Worm (Caenorhabditis elegans) whole organism, young adult: ENCODE measurements around the gene C44C10.10.

ENCODE experiments used
- B0035.1 ChIP-seq: sonication (generic microtip); optimal IDR thresholded peaks from 2 replicates; lab custom pipeline; 2016; ENCODE audit warnings: missing genetic modification characterization, mild to moderate bottlenecking, missing compliant biosample characterization, missing genotype, missing genetic modification reagents
- B0336.3 ChIP-seq: fragments of 200-800 bp; sonication (Bioruptor generic); IDR thresholded peaks from 2 replicates; pipeline ENCODE4 v1.3.6; 2022; ENCODE audit warnings: missing genetic modification characterization, missing compliant biosample characterization
- C06A6.2 ChIP-seq: fragments of 200-800 bp; sonication (Bioruptor generic); conservative IDR thresholded peaks from 2 replicates; pipeline ENCODE4 v1.3.6; 2022; ENCODE audit warnings: missing genetic modification characterization, missing compliant biosample characterization
- F39B2.1 ChIP-seq: fragments of 200-800 bp; sonication (Bioruptor generic); IDR thresholded peaks from 2 replicates; pipeline ENCODE4 v1.3.6; 2022; ENCODE audit warnings: missing genetic modification reagents, missing genetic modification characterization, missing compliant biosample characterization
- F57C9.4 ChIP-seq: sonication (generic microtip); optimal IDR thresholded peaks from 2 replicates; lab custom pipeline; 2017; ENCODE audit warnings: mild to moderate bottlenecking, missing genetic modification characterization, missing compliant biosample characterization
- K11D2.4 ChIP-seq: fragments of 200-800 bp; sonication (Bioruptor generic); IDR thresholded peaks from 2 replicates; pipeline ENCODE4 v1.3.6; 2022; ENCODE audit warnings: missing genetic modification reagents, missing genetic modification characterization, missing compliant biosample characterization
- K12H6.12 ChIP-seq: fragments of 200-800 bp; sonication (Bioruptor generic); optimal IDR thresholded peaks from 2 replicates; lab custom pipeline; 2018; ENCODE audit warnings: mild to moderate bottlenecking, missing genetic modification characterization, missing compliant biosample characterization
- T26A5.8 ChIP-seq: sonication (generic microtip); optimal IDR thresholded peaks from 2 replicates; lab custom pipeline; 2016; ENCODE audit warnings: missing genetic modification characterization, missing compliant biosample characterization
- Y56A3A.18 ChIP-seq: fragments of 200-800 bp; sonication (Bioruptor generic); IDR thresholded peaks from 2 replicates; pipeline ENCODE4 v1.3.6; 2022; ENCODE audit warnings: missing genetic modification reagents, missing genetic modification characterization, missing compliant biosample characterization
- Y79H2A.3 ChIP-seq: fragments of 200-800 bp; sonication (Bioruptor generic); conservative IDR thresholded peaks from 2 replicates; pipeline ENCODE4 v1.3.6; 2022; ENCODE audit warnings: missing genetic modification reagents, missing genetic modification characterization, missing compliant biosample characterization
- atf-7 ChIP-seq: sonication (generic microtip); optimal IDR thresholded peaks from 2 replicates; lab custom pipeline; 2017; ENCODE audit warnings: mild to moderate bottlenecking, missing genetic modification characterization, missing compliant biosample characterization
- athp-1 ChIP-seq: sonication (generic microtip); optimal IDR thresholded peaks from 2 replicates; lab custom pipeline; 2017; ENCODE audit warnings: mild to moderate bottlenecking, missing genetic modification characterization, missing compliant biosample characterization
- bed-2 ChIP-seq: fragments of 200-800 bp; sonication (Bioruptor generic); IDR thresholded peaks from 2 replicates; pipeline ENCODE4 v1.3.6; 2022; ENCODE audit warnings: missing genetic modification reagents, missing genetic modification characterization, missing compliant biosample characterization
- ccch-3 ChIP-seq: fragments of 200-800 bp; sonication (Bioruptor generic); optimal IDR thresholded peaks from 2 replicates; lab custom pipeline; 2018; ENCODE audit warnings: mild to moderate bottlenecking, missing genetic modification characterization, missing compliant biosample characterization
- ceh-79 ChIP-seq: sonication (generic microtip); optimal IDR thresholded peaks from 2 replicates; lab custom pipeline; 2017; ENCODE audit warnings: mild to moderate bottlenecking, missing genetic modification characterization, missing compliant biosample characterization
- dox-1 ChIP-seq: fragments of 200-800 bp; sonication (Bioruptor generic); IDR thresholded peaks from 2 replicates; pipeline ENCODE4 v1.3.6; 2022; ENCODE audit warnings: missing genetic modification reagents, missing genetic modification characterization, missing compliant biosample characterization
- dpff-1 ChIP-seq: sonication (generic microtip); optimal IDR thresholded peaks from 2 replicates; lab custom pipeline; 2017; ENCODE audit warnings: mild to moderate bottlenecking, missing genetic modification characterization, missing compliant biosample characterization
- efl-1 ChIP-seq: fragments of 150-350 bp; optimal IDR thresholded peaks from 2 replicates; lab custom pipeline; 2014; ENCODE audit warnings: missing biosample characterization, missing genetic modification reagents, missing genetic modification characterization
- egl-44 ChIP-seq: fragments of 200-800 bp; sonication (Bioruptor generic); IDR thresholded peaks from 2 replicates; pipeline ENCODE4 v1.3.6; 2022; ENCODE audit warnings: missing genetic modification reagents, missing genetic modification characterization, missing compliant biosample characterization
- ets-4 ChIP-seq: fragments of 200-800 bp; sonication (Bioruptor generic); optimal IDR thresholded peaks from 2 replicates; lab custom pipeline; 2018; ENCODE audit warnings: mild to moderate bottlenecking, missing genetic modification characterization, missing compliant biosample characterization
- gei-17 ChIP-seq: fragments of 200-800 bp; sonication (Bioruptor generic); optimal IDR thresholded peaks from 2 replicates; lab custom pipeline; 2018; ENCODE audit warnings: mild to moderate bottlenecking, missing genetic modification characterization, missing compliant biosample characterization
- hlh-12 ChIP-seq: sonication (generic microtip); optimal IDR thresholded peaks from 2 replicates; lab custom pipeline; 2016; ENCODE audit warnings: missing genetic modification characterization, missing compliant biosample characterization
- hmg-1.2 ChIP-seq: fragments of 200-800 bp; sonication (Bioruptor generic); IDR thresholded peaks from 2 replicates; pipeline ENCODE4 v1.3.6; 2022; ENCODE audit warnings: missing genetic modification reagents, missing genetic modification characterization, missing compliant biosample characterization
- hmg-20 ChIP-seq: fragments of 200-800 bp; sonication (Bioruptor generic); IDR thresholded peaks from 2 replicates; pipeline ENCODE4 v1.3.6; 2022; ENCODE audit warnings: missing genetic modification reagents, missing genetic modification characterization, missing compliant biosample characterization
- hsf-1 ChIP-seq: fragments of 200-800 bp; sonication (Bioruptor generic); IDR thresholded peaks from 2 replicates; pipeline ENCODE4 v1.3.6; 2022; ENCODE audit warnings: missing genetic modification reagents, missing genetic modification characterization, missing compliant biosample characterization
- let-607 ChIP-seq, 2 experiments: fragments of 200-800 bp in 1 of 2; sonication (Bioruptor generic) in 1 of 2; sonication (generic microtip) in 1 of 2; optimal IDR thresholded peaks; 2 replicates each; lab custom pipeline; 2016 to 2018; ENCODE audit warnings: mild to moderate bottlenecking in 2 of 2, missing compliant biosample characterization in 2 of 2, missing genetic modification characterization in 2 of 2, moderate library complexity in 2 of 2, missing genotype in 1 of 2
- madf-3 ChIP-seq: fragments of 200-800 bp; sonication (Bioruptor generic); IDR thresholded peaks from 2 replicates; pipeline ENCODE4 v1.3.6; 2022; ENCODE audit warnings: missing genetic modification reagents, missing genetic modification characterization, missing compliant biosample characterization
- mel-28 ChIP-seq: sonication (generic microtip); optimal IDR thresholded peaks from 2 replicates; lab custom pipeline; 2016; ENCODE audit warnings: borderline replicate concordance, mild to moderate bottlenecking, missing genetic modification characterization, missing compliant biosample characterization
- mes-4 ChIP-seq: sonication (generic microtip); optimal IDR thresholded peaks from 2 replicates; lab custom pipeline; 2016; ENCODE audit warnings: missing genotype, missing genetic modification characterization, missing compliant biosample characterization
- nfyb-1 ChIP-seq: fragments of 200-800 bp; sonication (Bioruptor generic); IDR thresholded peaks from 2 replicates; pipeline ENCODE4 v1.3.6; 2022; ENCODE audit warnings: missing genetic modification reagents, missing genetic modification characterization, missing compliant biosample characterization
- nhr-179 ChIP-seq: sonication (generic microtip); optimal IDR thresholded peaks from 2 replicates; lab custom pipeline; 2016; ENCODE audit warnings: mild to moderate bottlenecking, missing genetic modification characterization, missing compliant biosample characterization
- nhr-27 ChIP-seq: fragments of 200-800 bp; sonication (Bioruptor generic); optimal IDR thresholded peaks from 2 replicates; lab custom pipeline; 2018; ENCODE audit warnings: mild to moderate bottlenecking, missing genetic modification characterization, moderate library complexity, missing compliant biosample characterization
- pbrm-1 ChIP-seq: fragments of 200-800 bp; sonication (Bioruptor generic); IDR thresholded peaks from 2 replicates; pipeline ENCODE4 v1.3.6; 2022; ENCODE audit warnings: missing genetic modification reagents, missing genetic modification characterization, missing compliant biosample characterization
- sdz-38 ChIP-seq: sonication (generic microtip); optimal IDR thresholded peaks from 2 replicates; lab custom pipeline; 2016; ENCODE audit warnings: missing genotype, missing genetic modification characterization, missing compliant biosample characterization
- snpc-3.4 ChIP-seq: sonication (generic microtip); optimal IDR thresholded peaks from 2 replicates; lab custom pipeline; 2017; ENCODE audit warnings: missing genetic modification characterization, mild to moderate bottlenecking, missing compliant biosample characterization, antibody characterized with exemption, moderate library complexity, missing genotype, missing genetic modification reagents
- snpc-4 ChIP-seq, 5 experiments: fragments of 150-350 bp in 1 of 5; sonication (generic microtip) in 4 of 5; optimal IDR thresholded peaks; 2 replicates each; lab custom pipeline; 2014 to 2018; ENCODE audit warnings: missing genetic modification characterization in 5 of 5, missing biosample characterization in 3 of 5, antibody characterized with exemption in 2 of 5, mild to moderate bottlenecking in 2 of 5, missing compliant biosample characterization in 2 of 5, missing genotype in 2 of 5, moderate library complexity in 2 of 5, missing genetic modification reagents in 1 of 5
- zim-3 ChIP-seq: sonication (generic microtip); optimal IDR thresholded peaks from 2 replicates; lab custom pipeline; 2017; ENCODE audit warnings: mild to moderate bottlenecking, missing genetic modification characterization, moderate library complexity, missing compliant biosample characterization
- ztf-18 ChIP-seq: sonication (generic microtip); optimal IDR thresholded peaks from 2 replicates; lab custom pipeline; 2016; ENCODE audit warnings: missing genotype, mild to moderate bottlenecking, missing genetic modification characterization, missing compliant biosample characterization
- ztf-25 ChIP-seq: fragments of 200-800 bp; sonication (Bioruptor generic); IDR thresholded peaks from 2 replicates; pipeline ENCODE4 v1.3.6; 2022; ENCODE audit warnings: missing genetic modification reagents, missing genetic modification characterization, missing compliant biosample characterization
- ztf-28 ChIP-seq: fragments of 200-800 bp; sonication (Bioruptor generic); IDR thresholded peaks from 2 replicates; pipeline ENCODE4 v1.3.6; 2022; ENCODE audit warnings: missing genetic modification reagents, missing genetic modification characterization, missing compliant biosample characterization
- ztf-6 ChIP-seq: fragments of 200-800 bp; sonication (Bioruptor generic); IDR thresholded peaks from 2 replicates; pipeline ENCODE4 v1.3.6; 2022; ENCODE audit warnings: missing genetic modification reagents, missing genetic modification characterization, missing compliant biosample characterization

Gene C44C10.10

ce11 chrX:11662557-11662956 lies 27.6 kb upstream of the C44C10.10 start:
- TF ChIP-seq madf-3 (GFP tag; lab: Robert Waterston, UW) (0 out of 2 replicates have a peak, but pooled peaks have one; percentile 17), ztf-18 (peak; percentile 82), egl-44 (no peak), efl-1 (peak; percentile 10), atf-7 (tag; lab: Kevin White, UChicago) (no peak), T26A5.8 (tag; lab: Kevin White, UChicago) (no peak), dox-1 (GFP tag; lab: Robert Waterston, UW) (0 out of 2 replicates have a peak, but pooled peaks have one; percentile 46)

DNA sequence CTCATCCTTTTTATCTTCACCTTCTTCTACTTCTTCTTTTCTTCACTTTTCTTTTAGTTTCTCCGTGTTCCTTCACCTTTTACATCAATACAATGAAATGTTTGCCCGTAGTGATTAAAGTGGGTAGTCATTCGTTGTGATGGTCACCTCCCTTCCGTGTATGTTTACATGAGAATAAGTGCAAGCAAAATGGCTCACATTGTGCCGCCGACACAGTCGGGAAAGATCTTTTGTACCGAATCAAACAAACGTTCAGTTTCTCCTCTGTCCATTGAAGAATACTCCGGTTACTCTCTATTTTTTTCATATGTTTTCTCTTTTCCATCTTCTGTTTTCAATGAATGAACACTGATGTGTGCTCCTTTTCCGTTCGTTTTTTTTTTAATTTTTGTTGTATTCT lies 25.9 kb upstream of the C44C10.10 start:
- TF ChIP-seq ztf-6 (GFP tag; lab: Robert Waterston, UW) (no peak), B0336.3 (GFP tag; lab: Robert Waterston, UW) (no peak), ztf-28 (GFP tag; lab: Robert Waterston, UW) (no peak)

DNA sequence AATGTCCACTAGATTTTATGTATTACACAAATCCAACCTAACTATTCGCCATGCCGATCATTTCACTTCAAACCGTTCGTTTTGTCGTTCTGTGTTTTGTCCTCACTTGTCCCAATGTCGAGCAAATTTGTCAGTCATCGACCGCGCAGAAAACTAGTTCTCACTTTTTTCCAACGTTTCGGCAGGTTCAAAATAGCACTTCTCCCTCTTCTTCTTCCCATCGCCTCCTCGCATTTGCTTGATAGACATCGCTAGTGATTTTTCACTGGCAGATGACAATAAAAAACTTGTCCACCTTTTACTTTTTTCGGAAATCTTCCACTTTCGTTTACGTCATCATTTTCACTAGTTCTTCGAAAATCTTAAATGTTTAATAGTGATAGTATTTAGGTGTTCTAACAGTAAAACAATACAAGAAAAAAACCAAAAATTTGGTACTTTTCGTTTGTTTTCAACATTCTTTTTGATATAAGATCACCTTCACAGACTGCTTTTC lies 24.5 kb upstream of the C44C10.10 start:
- no peak for TF ChIP-seq K11D2.4
- no peak for TF ChIP-seq C06A6.2
- no peak for TF ChIP-seq snpc-3.4
- no peak for TF ChIP-seq ceh-79 (tag; lab: Kevin White, UChicago)
- no peak for TF ChIP-seq gei-17 (GFP tag; lab: Kevin White, UChicago)
- TF ChIP-seq sdz-38 (tag; lab: Kevin White, UChicago): no peak
- TF ChIP-seq hsf-1 (GFP tag; lab: Robert Waterston, UW): no peak
- no peak for TF ChIP-seq mel-28 (tag; lab: Kevin White, UChicago)
- TF ChIP-seq let-607 (tag; optimal IDR thresholded peaks at IDR 0.05; lab: Kevin White, UChicago): no peak
- no peak for TF ChIP-seq bed-2 (GFP tag; lab: Robert Waterston, UW)
- no peak for TF ChIP-seq pbrm-1
- no peak for TF ChIP-seq ztf-25
- TF ChIP-seq F57C9.4 (tag; lab: Kevin White, UChicago): no peak
- no peak for TF ChIP-seq Y56A3A.18 (GFP tag; lab: Robert Waterston, UW)
- TF ChIP-seq hlh-12 (tag; lab: Kevin White, UChicago): no peak
- TF ChIP-seq nhr-179 (tag; lab: Kevin White, UChicago): no peak

DNA sequence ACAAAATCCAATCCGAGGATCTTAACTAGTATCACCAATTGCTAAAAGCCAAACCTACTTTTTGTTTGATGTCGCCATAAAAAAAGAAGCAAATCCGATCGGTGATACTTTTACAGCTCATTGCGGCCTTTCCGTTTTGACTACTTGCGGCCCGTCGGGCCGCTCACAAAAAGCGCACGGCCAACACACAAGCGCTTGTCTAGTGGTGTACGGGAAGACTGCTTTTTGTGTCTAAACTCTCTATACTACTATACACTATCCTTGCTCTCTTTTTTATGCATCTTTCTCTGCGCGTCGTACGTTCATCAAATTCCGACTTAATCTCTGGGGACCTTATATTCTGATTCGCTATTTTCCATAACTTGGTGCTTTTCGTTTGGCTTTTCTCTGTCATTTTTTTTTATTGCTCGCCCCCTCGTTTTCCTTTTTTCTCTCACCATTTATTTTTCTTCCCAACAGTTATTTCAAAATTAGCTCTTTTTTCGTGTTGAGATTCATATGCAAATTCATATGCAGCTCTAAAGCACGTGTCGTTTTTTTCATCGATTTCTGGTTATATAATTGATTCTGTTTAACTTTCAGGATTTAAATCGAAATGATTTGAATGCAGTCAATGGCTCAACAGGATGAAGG lies 23.5 kb upstream of the C44C10.10 start, which contains the start of gene noca-2:
TSS of gene noca-2 (plus strand) at position 583 of the 633 bp plus-strand sequence.
- TF ChIP-seq nfyb-1 (GFP tag; lab: Robert Waterston, UW) (0 out of 2 replicates have a peak, but pooled peaks have one; percentile 49), hmg-1.2 (GFP tag; lab: Robert Waterston, UW) (peak; percentile 73; the same call in 1 of the 2 replicates), ets-4 (GFP tag; lab: Kevin White, UChicago) (no peak)
- TF ChIP-seq, all 124 proteins: peak for 2

DNA sequence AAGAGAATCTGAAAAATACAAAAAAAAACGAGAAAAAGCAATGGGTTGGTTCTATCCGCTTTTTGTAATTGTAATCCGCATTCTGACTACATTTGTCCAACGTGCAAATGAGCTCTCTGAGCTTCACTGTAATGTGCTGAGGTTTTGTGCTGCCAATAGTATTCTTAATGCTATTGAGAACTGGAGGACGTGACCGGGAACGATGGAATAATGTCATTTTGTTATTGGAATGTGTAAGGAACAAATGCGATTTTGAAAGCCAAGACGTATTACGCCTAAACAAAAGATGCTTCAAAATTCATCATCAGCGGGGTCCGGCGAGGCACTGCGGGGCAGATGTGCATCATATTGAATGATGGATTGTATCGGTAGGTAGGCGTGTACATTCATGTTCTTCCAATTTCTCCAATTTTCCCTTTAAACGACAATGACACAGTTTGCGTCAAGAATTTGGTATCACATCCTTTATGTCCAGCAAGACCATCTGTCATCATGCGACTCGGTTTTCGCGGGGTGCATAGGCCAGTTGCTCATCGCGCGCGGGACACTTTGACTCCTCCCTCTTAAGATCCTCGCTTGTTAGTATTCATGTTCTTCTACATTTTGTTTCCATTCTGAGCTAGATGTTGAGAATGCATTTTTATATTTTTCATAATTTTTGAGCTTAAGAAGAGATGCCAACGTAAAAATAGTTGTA lies 16.9 kb upstream of the C44C10.10 start:
- TF ChIP-seq nhr-27 (tag; lab: Kevin White, UChicago) (no peak), mes-4 (tag; lab: Kevin White, UChicago) (no peak), snpc-4 (GFP tag; optimal IDR thresholded peaks at IDR 0.05; lab: Kevin White, UChicago) (no peak), snpc-4 (tag; optimal IDR thresholded peaks at IDR 0.05; lab: Kevin White, UChicago) (no peak), zim-3 (tag; lab: Kevin White, UChicago) (no peak), K12H6.12 (tag; lab: Kevin White, UChicago) (no peak), B0035.1 (tag; lab: Kevin White, UChicago) (no peak), ccch-3 (GFP tag; lab: Kevin White, UChicago) (no peak), athp-1 (tag; lab: Kevin White, UChicago) (no peak), hmg-20 (GFP tag; lab: Robert Waterston, UW) (no peak), F39B2.1 (GFP tag; lab: Robert Waterston, UW) (no peak), Y79H2A.3 (GFP tag; lab: Robert Waterston, UW) (no peak), dpff-1 (tag; lab: Kevin White, UChicago) (no peak)
